Worm (Caenorhabditis elegans) whole organism, midembryonic: ENCODE data around the gene srsx-17.

Source experiments
- med-1 ChIP-seq: sonication (generic microtip); optimal IDR thresholded peaks from 2 replicates; lab custom pipeline; 2017; ENCODE audit warnings: missing genetic modification characterization, mild to moderate bottlenecking, missing compliant biosample characterization, antibody characterized with exemption, missing genetic modification reagents; ENCODE audit not compliant: insufficient read depth
- ztf-23 ChIP-seq: fragments of 200-800 bp; sonication (Bioruptor generic); IDR thresholded peaks from 2 replicates; pipeline ENCODE4 v1.3.6; 2022; ENCODE audit warnings: missing genetic modification reagents, missing genetic modification characterization, missing compliant biosample characterization
- ztf-29 ChIP-seq: fragments of 200-800 bp; sonication (Bioruptor generic); IDR thresholded peaks from 2 replicates; pipeline ENCODE4 v1.3.6; 2022; ENCODE audit warnings: missing genetic modification reagents, missing genetic modification characterization, missing compliant biosample characterization

DNA sequence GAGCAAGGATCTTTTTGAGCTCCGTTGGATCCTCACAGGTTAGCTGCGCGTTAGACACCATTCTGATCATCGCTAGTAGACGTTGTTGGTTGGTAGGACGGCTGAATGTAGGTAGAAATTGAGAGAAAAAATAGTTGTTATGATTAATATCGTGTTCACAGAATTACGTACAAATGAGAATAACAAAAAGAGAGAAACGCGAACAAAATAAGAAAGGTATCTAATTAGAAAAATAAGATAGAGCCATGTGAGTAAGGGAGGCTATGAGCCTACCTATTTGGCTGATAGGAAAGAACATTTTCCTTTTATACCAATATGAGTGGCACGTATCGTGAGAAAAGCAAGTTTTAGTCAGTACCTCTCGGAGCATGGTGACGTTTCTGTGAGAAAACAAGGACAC lies 43.7 kb upstream of the srsx-17 start, which contains the start of gene C04E6.8:
- TF ChIP-seq med-1 (GFP tag; lab: Kevin White, UChicago) (no peak), ztf-23 (GFP tag; lab: Robert Waterston, UW) (no peak), ztf-29 (GFP tag; lab: Robert Waterston, UW) (no peak)
